Worm (Caenorhabditis elegans): ENCODE data around the gene twk-14.

twk-14 gene

DNA sequence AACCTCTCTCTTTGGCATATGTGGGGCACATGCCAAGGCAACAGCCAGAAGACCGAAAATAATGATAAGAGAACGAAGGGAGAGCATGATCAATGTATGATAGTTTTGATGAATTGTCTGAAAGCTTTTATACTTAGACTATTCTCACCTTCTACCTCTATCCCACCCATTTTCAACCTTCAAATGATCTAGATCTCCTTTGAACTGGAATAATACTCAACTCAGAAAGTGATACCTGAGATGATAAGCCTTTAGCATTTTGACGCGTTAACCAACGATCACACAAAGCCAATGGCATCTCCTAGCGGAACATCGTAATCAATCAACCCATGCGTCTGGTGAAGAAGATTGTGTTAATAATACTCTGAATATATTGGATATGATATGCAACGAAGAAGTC lies 9.0 kb upstream of the twk-14 start, which contains the start of gene K01D12.9:
TSS of gene K01D12.9 (minus strand) at position 101 of the 400 bp plus-strand sequence.
- peak; percentile 54 for TF ChIP-seq nhr-25 (tag; optimal IDR thresholded peaks at IDR 0.05)
- no peak for TF ChIP-seq fkh-10 (GFP tag; optimal IDR thresholded peaks at IDR 0.05)

DNA sequence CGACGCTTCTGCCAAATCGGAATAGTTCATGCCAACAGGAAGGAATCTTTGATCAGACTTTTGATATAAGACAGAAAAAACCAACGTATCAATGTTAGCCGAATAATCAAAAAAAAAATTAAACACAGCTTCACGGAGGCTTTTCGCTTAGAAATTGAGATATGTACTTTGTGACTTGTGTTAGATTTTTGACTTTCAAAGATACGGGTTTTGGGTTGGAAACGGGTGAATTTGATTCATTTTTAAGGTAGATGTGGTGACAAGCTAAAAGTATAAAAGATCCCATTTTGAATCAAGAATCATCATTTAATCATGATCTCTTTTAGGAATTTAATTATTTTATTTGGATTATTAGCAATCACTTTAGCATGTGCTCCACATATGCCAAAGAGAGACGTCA lies 6.8 kb upstream of the twk-14 start, which contains the start of gene K01D12.8:
TSS of gene K01D12.8 (plus strand) at position 301 of the 400 bp plus-strand sequence.
- TF ChIP-seq ceh-9 (tag; optimal IDR thresholded peaks at IDR 0.05): no peak
- TF ChIP-seq nhr-237 (tag; optimal IDR thresholded peaks at IDR 0.05): no peak
- TF ChIP-seq aly-2 (tag; optimal IDR thresholded peaks at IDR 0.05): no peak

DNA sequence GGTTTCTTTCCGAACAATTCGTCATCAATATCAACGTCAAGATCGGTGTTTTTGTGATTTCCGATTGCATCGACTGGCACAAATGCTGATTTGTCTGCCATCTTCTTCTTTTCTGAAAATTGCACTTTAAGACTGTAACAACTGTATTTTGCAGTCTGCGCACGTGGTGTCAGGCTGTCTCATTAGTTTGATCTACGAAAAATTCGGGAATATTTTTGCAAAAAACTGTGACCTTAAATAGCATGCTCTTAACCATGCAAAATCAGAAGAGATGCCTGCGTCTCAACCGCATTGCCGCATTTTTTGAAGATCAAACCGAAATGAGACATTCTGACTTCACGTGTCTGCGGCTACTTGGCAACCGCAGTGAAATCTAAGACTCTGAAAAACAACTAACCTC lies 5.9 kb upstream of the twk-14 start, which contains the start of gene K01D12.7:
TSS of gene K01D12.7 (minus strand) at position 101 of the 400 bp plus-strand sequence.
- TF ChIP-seq aly-2 (tag; optimal IDR thresholded peaks at IDR 0.05): no peak
- TF ChIP-seq nhr-28 (tag; optimal IDR thresholded peaks at IDR 0.05): no peak
- TF ChIP-seq snpc-4 (tag; optimal IDR thresholded peaks at IDR 0.05): no peak
- no peak for TF ChIP-seq ceh-9 (tag; optimal IDR thresholded peaks at IDR 0.05)
- TF ChIP-seq ceh-28 (tag; optimal IDR thresholded peaks at IDR 0.05): no peak
- TF ChIP-seq ztf-4 (tag; optimal IDR thresholded peaks at IDR 0.05): no peak
- no peak for TF ChIP-seq pha-4 (tag; optimal IDR thresholded peaks at IDR 0.05)
- TF ChIP-seq R02D3.7 (tag; optimal IDR thresholded peaks at IDR 0.05): no peak
- no peak for TF ChIP-seq sea-2 (GFP tag; optimal IDR thresholded peaks at IDR 0.05)
- TF ChIP-seq lin-39 (tag; optimal IDR thresholded peaks at IDR 0.05): no peak
- TF ChIP-seq nhr-43 (tag; optimal IDR thresholded peaks at IDR 0.05; ENCODE audit: poor library complexity, severe bottlenecking): no peak
- no peak for TF ChIP-seq eor-1 (tag; optimal IDR thresholded peaks at IDR 0.05)
- TF ChIP-seq fkh-10 (GFP tag; optimal IDR thresholded peaks at IDR 0.05): no peak
- no peak for TF ChIP-seq hmg-11 (tag; optimal IDR thresholded peaks at IDR 0.05)

DNA sequence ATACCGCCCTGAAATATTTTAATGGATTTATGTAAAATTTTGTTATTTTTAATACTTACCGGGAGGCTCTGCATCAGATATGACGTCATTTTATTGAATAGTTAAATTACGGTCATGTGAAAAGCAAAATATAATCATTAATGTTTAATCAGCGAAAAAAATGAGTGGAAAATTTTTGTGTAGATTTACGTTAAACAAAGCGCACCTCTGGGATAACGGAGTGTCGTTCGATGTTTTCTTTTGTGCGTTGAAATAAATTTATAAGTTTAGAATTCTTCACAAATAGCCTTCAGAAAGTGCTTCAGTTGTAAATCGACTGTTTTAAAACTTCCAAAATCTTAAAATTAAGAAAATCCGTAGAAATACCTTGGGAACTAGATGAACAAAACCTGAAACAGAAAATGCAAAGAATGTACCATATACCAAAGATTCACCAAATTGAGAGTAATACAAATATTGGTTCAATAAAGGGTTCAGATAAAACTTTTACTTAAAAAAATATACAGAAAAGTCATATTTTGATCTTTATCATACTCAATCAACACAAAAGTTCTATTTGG lies 5.3 kb upstream of the twk-14 start, which contains the start of the genes K01D12.20 and miga-1:
TSS of gene K01D12.20 (minus strand) at position 138 of the 560 bp plus-strand sequence.
TSS of gene miga-1 (minus strand) at position 183 of the 560 bp plus-strand sequence.
- TF ChIP-seq elt-3 (tag; optimal IDR thresholded peaks at IDR 0.05): no peak
- TF ChIP-seq ama-1 (optimal IDR thresholded peaks at IDR 0.05): no peak
- TF ChIP-seq pha-4 (tag; optimal IDR thresholded peaks at IDR 0.05): peak; percentile 64
- TF ChIP-seq lin-15B (tag; optimal IDR thresholded peaks at IDR 0.05): peak; percentile 47
- peak; percentile 18 for TF ChIP-seq pqm-1 (tag; optimal IDR thresholded peaks at IDR 0.05)
- TF ChIP-seq nhr-23 (tag; optimal IDR thresholded peaks at IDR 0.05): peak; percentile 40
- TF ChIP-seq elt-2 (tag; optimal IDR thresholded peaks at IDR 0.05): peak; percentile 44
- TF ChIP-seq R02D3.7 (tag; optimal IDR thresholded peaks at IDR 0.05): peak; percentile 93
- peak; percentile 34 for TF ChIP-seq snpc-4 (tag; optimal IDR thresholded peaks at IDR 0.05)

DNA sequence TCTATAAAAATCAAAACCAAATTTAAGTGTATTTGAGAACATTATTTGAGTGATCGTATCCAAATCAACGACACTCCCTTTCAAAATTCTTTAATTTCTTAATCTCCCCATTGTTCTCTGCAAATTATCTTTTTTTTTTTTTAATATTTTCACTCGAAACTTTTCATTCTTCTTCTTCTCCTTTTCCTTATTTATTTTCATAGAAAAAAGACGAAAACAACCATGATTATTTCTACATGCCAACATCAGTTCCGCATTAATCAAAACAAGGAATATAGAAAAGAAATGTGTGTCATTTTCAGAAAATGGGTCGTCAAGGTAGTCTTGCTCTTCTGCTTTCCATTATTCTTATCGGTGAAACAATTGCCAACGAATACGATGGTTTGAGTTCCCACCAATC lies 2.0 kb upstream of the twk-14 start, which contains the start of gene K01D12.5:
TSS of gene K01D12.5 (plus strand) at position 301 of the 400 bp plus-strand sequence.
- TF ChIP-seq ceh-16 (tag; optimal IDR thresholded peaks at IDR 0.05) (no peak), nhr-237 (tag; optimal IDR thresholded peaks at IDR 0.05) (no peak), daf-12 (tag; optimal IDR thresholded peaks at IDR 0.05) (no peak), nhr-28 (tag; optimal IDR thresholded peaks at IDR 0.05) (no peak), mml-1 (tag; optimal IDR thresholded peaks at IDR 0.05) (no peak), nhr-76 (tag; optimal IDR thresholded peaks at IDR 0.05) (no peak)

DNA sequence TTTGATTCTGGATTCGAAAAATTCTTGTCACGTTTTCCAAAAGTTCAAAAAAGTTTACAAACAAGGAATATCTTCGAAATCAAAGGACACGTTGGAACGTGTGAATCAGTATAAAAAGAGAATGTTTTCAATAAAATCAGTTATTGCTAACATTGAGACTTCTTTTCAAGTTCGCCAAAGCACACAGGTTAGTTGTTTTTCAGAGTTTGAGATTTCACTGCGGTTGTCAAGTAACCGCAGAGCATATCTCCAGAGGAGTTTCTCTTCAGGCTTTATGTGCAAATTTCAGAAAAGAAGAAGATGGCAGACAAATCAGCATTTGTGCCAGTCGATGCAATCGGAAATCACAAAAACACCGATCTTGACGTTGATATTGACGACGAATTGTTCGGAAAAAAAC lies 9.4 kb downstream of the twk-14 start, which contains the start of gene K01D12.15:
TSS of gene K01D12.15 (plus strand) at position 301 of the 400 bp plus-strand sequence.
- TF ChIP-seq nhr-76 (tag; optimal IDR thresholded peaks at IDR 0.05) (no peak), nhr-237 (tag; optimal IDR thresholded peaks at IDR 0.05) (no peak)

DNA sequence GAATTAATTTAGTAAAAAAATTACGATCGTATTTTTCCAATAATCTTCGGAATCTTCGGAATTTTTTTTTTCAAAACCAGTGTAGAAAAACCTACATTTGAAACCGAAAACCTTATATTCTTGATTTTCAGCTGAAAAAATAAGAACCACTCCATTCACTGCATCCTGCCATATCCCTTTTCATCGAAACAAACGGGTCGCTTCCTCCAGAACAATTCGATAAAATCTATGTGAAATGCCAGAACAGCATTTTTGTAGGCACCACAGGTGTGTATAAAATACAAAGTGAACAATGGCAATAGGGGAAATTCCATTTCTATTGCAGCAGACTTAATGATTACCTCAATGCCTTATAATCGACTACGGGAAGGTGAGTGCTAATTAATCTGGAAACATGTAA lies 18.2 kb downstream of the twk-14 start, which contains the start of gene K01D12.1:
TSS of gene K01D12.1 (plus strand) at position 301 of the 400 bp plus-strand sequence.
- TF ChIP-seq lsy-12 (tag; optimal IDR thresholded peaks at IDR 0.05) (no peak), nhr-76 (tag; optimal IDR thresholded peaks at IDR 0.05) (no peak), ceh-82 (tag; optimal IDR thresholded peaks at IDR 0.05) (no peak), ceh-9 (tag; optimal IDR thresholded peaks at IDR 0.05) (no peak), unc-62 (GFP tag; optimal IDR thresholded peaks at IDR 0.05) (no peak), nhr-43 (tag; optimal IDR thresholded peaks at IDR 0.05; ENCODE audit: poor library complexity, severe bottlenecking) (no peak), nhr-12 (tag; optimal IDR thresholded peaks at IDR 0.05) (no peak), elt-3 (tag; optimal IDR thresholded peaks at IDR 0.05) (no peak)

Data from whole organism, L3 larva.